Worm (Caenorhabditis elegans) whole organism, L1 larva: ENCODE measurements around the gene hgrs-1.

Experiments used
- C34B4.2 ChIP-seq: sonication (generic microtip); optimal IDR thresholded peaks from 2 replicates; lab custom pipeline; 2017; ENCODE audit warnings: mild to moderate bottlenecking, missing genetic modification characterization, missing compliant biosample characterization
- aha-1 ChIP-seq: fragments of 150-350 bp; optimal IDR thresholded peaks from 2 replicates; lab custom pipeline; 2014; ENCODE audit warnings: missing biosample characterization, missing genetic modification characterization
- alr-1 ChIP-seq: fragments of 200-800 bp; sonication (Bioruptor generic); optimal IDR thresholded peaks from 2 replicates; lab custom pipeline; 2018; ENCODE audit warnings: borderline replicate concordance, mild to moderate bottlenecking, missing genetic modification characterization, missing compliant biosample characterization
- aly-2 ChIP-seq: fragments of 150-350 bp; optimal IDR thresholded peaks from 2 replicates; lab custom pipeline; 2014; ENCODE audit warnings: missing biosample characterization, missing genetic modification characterization
- ceh-8 ChIP-seq: fragments of 200-800 bp; sonication (Bioruptor generic); optimal IDR thresholded peaks from 2 replicates; lab custom pipeline; 2018; ENCODE audit warnings: mild to moderate bottlenecking, missing genetic modification characterization, moderate library complexity, missing compliant biosample characterization
- ceh-88 ChIP-seq: fragments of 200-800 bp; sonication (Bioruptor generic); IDR thresholded peaks from 2 replicates; pipeline ENCODE4 v1.3.6; 2022; ENCODE audit warnings: missing genetic modification characterization, missing compliant biosample characterization
- dpl-1 ChIP-seq, 3 experiments: fragments of 150-350 bp in 2 of 3; sonication (generic microtip) in 1 of 3; optimal IDR thresholded peaks; 2 replicates each; lab custom pipeline; 2014 to 2017; ENCODE audit warnings: missing biosample characterization in 3 of 3, missing genetic modification characterization in 3 of 3, missing genetic modification reagents in 3 of 3
- dsc-1 ChIP-seq: sonication (generic microtip); optimal IDR thresholded peaks from 2 replicates; lab custom pipeline; 2016; ENCODE audit warnings: mild to moderate bottlenecking, missing genetic modification characterization, missing compliant biosample characterization
- efl-1 ChIP-seq, 4 experiments: fragments of 150-350 bp; optimal IDR thresholded peaks in 3 of 4; peaks in 1 of 4; 1 replicate in 1 of 4; 2 replicates in 3 of 4; lab custom pipeline; 2014; ENCODE audit warnings: missing biosample characterization in 2 of 4, missing genetic modification characterization in 2 of 4, missing genetic modification reagents in 2 of 4
- elt-3 ChIP-seq, 6 experiments: fragments of 150-350 bp in 1 of 6; sonication (generic microtip); optimal IDR thresholded peaks; 2 replicates each; lab custom pipeline; 2017 to 2018; ENCODE audit warnings: missing biosample characterization in 6 of 6, missing genetic modification characterization in 6 of 6, inconsistent platforms in 1 of 6
- ets-5 ChIP-seq: fragments of 200-800 bp; sonication (Bioruptor generic); IDR thresholded peaks from 2 replicates; pipeline ENCODE4 v1.3.6; 2022; ENCODE audit warnings: missing genetic modification characterization, missing compliant biosample characterization
- fkh-10 ChIP-seq: sonication (generic microtip); optimal IDR thresholded peaks from 2 replicates; lab custom pipeline; 2017; ENCODE audit warnings: missing biosample characterization, missing genetic modification reagents, missing genetic modification characterization
- fkh-8 ChIP-seq: sonication (generic microtip); optimal IDR thresholded peaks from 2 replicates; lab custom pipeline; 2016; ENCODE audit warnings: mild to moderate bottlenecking, missing genetic modification characterization, missing compliant biosample characterization
- grh-1 ChIP-seq: fragments of 200-800 bp; sonication (Bioruptor generic); IDR thresholded peaks from 2 replicates; pipeline ENCODE4 v1.3.6; 2022; ENCODE audit warnings: missing genetic modification reagents, missing genetic modification characterization, missing compliant biosample characterization
- hlh-17 ChIP-seq: fragments of 200-800 bp; sonication (Bioruptor generic); optimal IDR thresholded peaks from 2 replicates; lab custom pipeline; 2018; ENCODE audit warnings: missing genetic modification characterization, mild to moderate bottlenecking, missing compliant biosample characterization, moderate library complexity, borderline replicate concordance
- hlh-4 ChIP-seq: sonication (generic microtip); optimal IDR thresholded peaks from 2 replicates; lab custom pipeline; 2016; ENCODE audit warnings: mild to moderate bottlenecking, missing genetic modification characterization, missing compliant biosample characterization
- irx-1 ChIP-seq: sonication (generic microtip); optimal IDR thresholded peaks from 2 replicates; lab custom pipeline; 2016; ENCODE audit warnings: missing genetic modification characterization, missing compliant biosample characterization
- jun-1 ChIP-seq: fragments of 150-350 bp; optimal IDR thresholded peaks from 2 replicates; lab custom pipeline; 2014; ENCODE audit warnings: missing biosample characterization, missing genetic modification reagents, missing genetic modification characterization
- lin-14 ChIP-seq: fragments of 200-800 bp; sonication (Bioruptor generic); optimal IDR thresholded peaks from 2 replicates; lab custom pipeline; 2018; ENCODE audit warnings: mild to moderate bottlenecking, missing genetic modification characterization, moderate library complexity, missing compliant biosample characterization
- lin-15B ChIP-seq: fragments of 150-350 bp; sonication (generic microtip); optimal IDR thresholded peaks from 3 replicates; lab custom pipeline; 2014; ENCODE audit warnings: missing biosample characterization, missing genetic modification characterization
- lir-3 ChIP-seq: sonication (generic microtip); optimal IDR thresholded peaks from 2 replicates; lab custom pipeline; 2016; ENCODE audit warnings: mild to moderate bottlenecking, missing genetic modification characterization, moderate library complexity, missing compliant biosample characterization; ENCODE audit not compliant: poor library complexity
- nhr-11 ChIP-seq: fragments of 150-350 bp; optimal IDR thresholded peaks from 2 replicates; lab custom pipeline; 2014; ENCODE audit warnings: missing biosample characterization, missing genetic modification characterization
- nhr-12 ChIP-seq: sonication (generic microtip); optimal IDR thresholded peaks from 2 replicates; lab custom pipeline; 2017; ENCODE audit warnings: missing biosample characterization, missing genetic modification characterization
- nhr-28 ChIP-seq: fragments of 150-350 bp; optimal IDR thresholded peaks from 2 replicates; lab custom pipeline; 2014; ENCODE audit warnings: missing biosample characterization, missing genetic modification characterization
- nhr-47 ChIP-seq: sonication (generic microtip); optimal IDR thresholded peaks from 2 replicates; lab custom pipeline; 2016; ENCODE audit warnings: mild to moderate bottlenecking, missing genetic modification characterization, moderate library complexity, missing compliant biosample characterization
- nhr-76 ChIP-seq: sonication (generic microtip); optimal IDR thresholded peaks from 2 replicates; lab custom pipeline; 2017; ENCODE audit warnings: missing biosample characterization, missing genetic modification characterization
- nhr-85 ChIP-seq: sonication (generic microtip); peaks from one replicate; lab custom pipeline; 2016; ENCODE audit warnings: missing genetic modification characterization, inconsistent platforms, missing compliant biosample characterization
- pag-3 ChIP-seq: sonication (generic microtip); optimal IDR thresholded peaks from 2 replicates; lab custom pipeline; 2017; ENCODE audit warnings: missing genetic modification characterization, mild to moderate bottlenecking, missing compliant biosample characterization, antibody characterized with exemption, borderline replicate concordance; ENCODE audit not compliant: insufficient read depth
- pqm-1 ChIP-seq: sonication (generic microtip); optimal IDR thresholded peaks from 3 replicates; lab custom pipeline; 2017; ENCODE audit warnings: missing biosample characterization, missing genetic modification characterization
- snpc-4 ChIP-seq: fragments of 150-350 bp; optimal IDR thresholded peaks from 2 replicates; lab custom pipeline; 2014; ENCODE audit warnings: missing biosample characterization, missing genetic modification characterization
- snu-23 ChIP-seq: sonication (generic microtip); optimal IDR thresholded peaks from 2 replicates; lab custom pipeline; 2016; ENCODE audit warnings: missing genetic modification characterization, missing compliant biosample characterization
- sox-4 ChIP-seq: sonication (generic microtip); optimal IDR thresholded peaks from 2 replicates; lab custom pipeline; 2016; ENCODE audit warnings: missing genetic modification characterization, missing compliant biosample characterization
- sptf-1 ChIP-seq: fragments of 150-350 bp; optimal IDR thresholded peaks from 2 replicates; lab custom pipeline; 2014; ENCODE audit warnings: missing biosample characterization, missing genetic modification characterization
- sup-37 ChIP-seq: fragments of 200-800 bp; sonication (Bioruptor generic); optimal IDR thresholded peaks from 2 replicates; lab custom pipeline; 2018; ENCODE audit warnings: mild to moderate bottlenecking, missing genetic modification characterization, missing compliant biosample characterization
- tbx-2 ChIP-seq: sonication (generic microtip); optimal IDR thresholded peaks from 2 replicates; lab custom pipeline; 2016; ENCODE audit warnings: missing genetic modification characterization, missing compliant biosample characterization
- unc-130 ChIP-seq: fragments of 150-350 bp; optimal IDR thresholded peaks from 2 replicates; lab custom pipeline; 2017; ENCODE audit warnings: missing biosample characterization, missing genetic modification characterization, inconsistent platforms
- unc-30 ChIP-seq: sonication (generic microtip); optimal IDR thresholded peaks from 2 replicates; lab custom pipeline; 2017; ENCODE audit warnings: missing biosample characterization, missing genetic modification characterization
- unc-62 ChIP-seq: fragments of 150-350 bp; optimal IDR thresholded peaks from 2 replicates; lab custom pipeline; 2014; ENCODE audit warnings: missing biosample characterization, missing genetic modification reagents, missing genetic modification characterization
- unc-98 ChIP-seq: fragments of 200-800 bp; sonication (Bioruptor generic); IDR thresholded peaks from 2 replicates; pipeline ENCODE4 v1.3.6; 2022; ENCODE audit warnings: missing genetic modification characterization, missing compliant biosample characterization
- xbp-1 ChIP-seq: sonication (generic microtip); optimal IDR thresholded peaks from 2 replicates; lab custom pipeline; 2016; ENCODE audit warnings: missing genetic modification characterization, missing compliant biosample characterization
- zag-1 ChIP-seq: fragments of 150-350 bp; optimal IDR thresholded peaks from 2 replicates; lab custom pipeline; 2014; ENCODE audit warnings: missing biosample characterization, missing genetic modification characterization
- zip-4 ChIP-seq: fragments of 200-800 bp; sonication (Bioruptor generic); optimal IDR thresholded peaks from 2 replicates; lab custom pipeline; 2018; ENCODE audit warnings: mild to moderate bottlenecking, missing genetic modification characterization, moderate library complexity, missing compliant biosample characterization
- ztf-4 ChIP-seq: fragments of 150-350 bp; optimal IDR thresholded peaks from 2 replicates; lab custom pipeline; 2014; ENCODE audit warnings: missing biosample characterization, missing genetic modification characterization

hgrs-1 gene

DNA sequence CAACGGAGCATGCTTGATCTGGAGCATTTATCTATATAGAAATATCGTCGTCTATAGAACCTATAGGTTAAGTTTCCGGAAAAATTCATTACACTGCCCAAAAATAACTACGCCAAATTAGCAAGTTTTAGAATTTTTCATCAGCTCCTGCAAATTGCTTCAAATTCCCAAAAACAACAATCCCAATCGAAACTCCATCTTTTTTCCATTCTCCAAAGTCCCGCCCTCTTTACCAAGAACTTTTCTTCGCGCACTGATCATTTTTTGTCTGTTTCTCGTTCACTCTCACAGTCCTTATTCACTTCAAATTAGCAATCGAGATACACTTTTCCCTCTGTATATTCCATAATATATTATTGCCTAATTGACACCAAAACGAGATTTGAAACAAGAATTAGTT lies 466 bp upstream of the hgrs-1 start, which contains the start of gene svh-1:
TSS of gene svh-1 (plus strand) at position 301 of the 400 bp plus-strand sequence.
- TF ChIP-seq nhr-12 (tag; lab: Kevin White, UChicago) (no peak), nhr-47 (tag; lab: Kevin White, UChicago) (no peak), ztf-4 (tag; lab: Kevin White, UChicago) (no peak), ceh-8 (GFP tag; lab: Kevin White, UChicago) (no peak), ceh-88 (GFP tag; lab: Robert Waterston, UW) (no peak)

DNA sequence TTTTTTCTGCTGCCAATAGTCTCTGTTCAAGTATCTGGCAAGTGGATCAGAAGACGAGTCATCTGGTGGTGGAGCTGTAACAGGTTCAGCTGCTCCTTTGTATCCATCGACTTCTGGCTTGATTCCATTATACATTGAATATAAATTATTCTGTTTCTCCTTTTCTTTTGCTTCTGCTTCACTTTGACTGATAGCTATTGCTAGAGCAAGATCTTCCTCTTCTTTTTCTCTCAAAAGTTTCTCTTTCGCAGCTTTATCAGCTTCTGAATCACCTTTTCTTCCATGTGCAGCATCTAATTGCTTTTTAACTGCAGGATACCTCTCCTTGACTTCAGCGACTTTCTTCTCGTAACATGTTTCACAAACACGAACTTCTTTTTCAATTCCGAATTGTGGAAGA lies 2.3 kb downstream of the hgrs-1 start:
- TF ChIP-seq nhr-12 (tag; lab: Kevin White, UChicago) (no peak), efl-1 (optimal IDR thresholded peaks at IDR 0.05; lab: Kevin White, UChicago) (no peak), efl-1 (GFP tag; optimal IDR thresholded peaks at IDR 0.05 in 1 of 2; lab: Kevin White, UChicago) (peak in 1 of 2 experiments; percentile 43), snpc-4 (tag; lab: Kevin White, UChicago) (no peak), sup-37 (GFP tag; lab: Kevin White, UChicago) (no peak)

DNA sequence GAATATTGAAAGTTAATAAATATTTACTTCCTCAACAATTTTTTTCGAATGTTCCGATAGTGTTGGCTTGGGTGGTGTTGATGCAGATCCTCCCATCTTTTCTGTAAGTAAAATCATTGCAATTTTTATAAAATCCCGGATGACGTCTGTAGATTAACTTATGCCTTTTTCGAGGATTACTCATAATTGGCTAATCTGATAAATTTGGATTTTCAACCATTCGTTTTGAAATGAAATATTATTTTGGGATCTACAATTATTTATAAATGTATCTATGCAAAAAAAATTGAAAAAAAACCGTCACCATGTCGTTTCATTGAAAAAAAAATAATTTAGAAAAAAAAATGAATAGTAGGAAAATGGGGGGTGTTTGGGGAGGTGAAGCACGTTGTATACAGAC lies 4.7 kb downstream of the hgrs-1 start, which contains the start of gene glrx-22:
TSS of gene glrx-22 (minus strand) at position 101 of the 400 bp plus-strand sequence.
- no peak for TF ChIP-seq dpl-1 (GFP tag; optimal IDR thresholded peaks at IDR 0.05; lab: Kevin White, UChicago)
- no peak for TF ChIP-seq nhr-12 (tag; lab: Kevin White, UChicago)
- TF ChIP-seq grh-1 (GFP tag; lab: Robert Waterston, UW), result no peak
- no peak for TF ChIP-seq unc-98
- no peak for TF ChIP-seq lin-14
- TF ChIP-seq C34B4.2 (tag; lab: Kevin White, UChicago), result no peak
- TF ChIP-seq lin-15B (tag; lab: Kevin White, UChicago), result no peak
- no peak for TF ChIP-seq zag-1 (tag; lab: Kevin White, UChicago)
- TF ChIP-seq hlh-17, result no peak
- TF ChIP-seq fkh-8, result no peak
- TF ChIP-seq, all 84 proteins: peak for 0

DNA sequence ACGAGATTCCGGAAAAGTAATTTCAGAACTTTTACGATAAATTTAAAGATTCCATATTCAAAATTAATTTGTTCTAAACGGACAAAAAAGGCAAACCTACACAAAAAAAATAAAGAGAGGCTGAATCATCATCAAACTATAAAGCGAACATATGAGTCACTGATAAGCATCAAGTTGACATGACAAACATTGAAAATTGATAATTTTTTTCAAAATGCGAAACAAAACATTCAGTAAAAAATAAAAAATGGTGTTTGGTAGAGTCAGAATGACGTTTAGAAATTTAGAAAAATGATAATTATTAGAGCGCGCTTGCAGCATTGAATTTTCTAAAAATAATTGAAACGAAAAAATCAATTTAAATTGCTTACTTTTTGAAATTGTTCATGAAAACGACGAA lies 6.0 kb downstream of the hgrs-1 start:
- TF ChIP-seq unc-62 (GFP tag; lab: Kevin White, UChicago) (no peak), sptf-1 (tag; lab: Kevin White, UChicago) (no peak), grh-1 (GFP tag; lab: Robert Waterston, UW) (no peak), pag-3 (tag; lab: Kevin White, UChicago) (no peak), ceh-8 (GFP tag; lab: Kevin White, UChicago) (no peak), sox-4 (tag; lab: Kevin White, UChicago) (no peak), hlh-4 (tag; lab: Kevin White, UChicago) (no peak), irx-1 (no peak), nhr-11 (tag; lab: Kevin White, UChicago) (no peak), ets-5 (no peak), snu-23 (GFP tag; lab: Kevin White, UChicago) (no peak), aly-2 (no peak), xbp-1 (tag; lab: Kevin White, UChicago) (no peak), elt-3 (tag; optimal IDR thresholded peaks at IDR 0.05; lab: Kevin White, UChicago) (no peak), aha-1 (tag; lab: Kevin White, UChicago) (no peak), ztf-4 (tag; lab: Kevin White, UChicago) (no peak)

DNA sequence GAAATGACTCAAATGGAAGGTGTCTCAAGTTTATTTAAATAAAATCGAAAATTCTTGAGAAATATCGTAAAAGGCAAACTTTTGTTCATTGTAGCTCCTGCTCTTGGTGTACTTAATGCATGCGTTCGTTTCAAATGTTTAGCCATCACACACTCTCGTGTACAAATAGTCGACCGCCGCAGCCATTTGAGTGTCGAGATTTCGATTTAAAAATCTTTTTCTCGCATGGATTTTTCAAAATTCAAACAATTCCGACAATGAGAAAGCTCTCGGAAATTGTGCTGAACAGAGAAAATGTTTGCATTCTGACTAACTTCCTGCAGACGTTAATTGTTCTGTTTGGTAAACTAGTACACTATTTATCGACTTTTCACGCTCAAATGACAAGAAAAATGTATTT lies 6.6 kb downstream of the hgrs-1 start:
- TF ChIP-seq nhr-12 (tag; lab: Kevin White, UChicago), result no peak
- TF ChIP-seq pqm-1 (tag; lab: Kevin White, UChicago), result no peak
- no peak for TF ChIP-seq ceh-8 (GFP tag; lab: Kevin White, UChicago)
- no peak for TF ChIP-seq lir-3
- TF ChIP-seq ets-5, result no peak
- no peak for TF ChIP-seq snpc-4 (tag; lab: Kevin White, UChicago)
- TF ChIP-seq unc-30 (tag; lab: Kevin White, UChicago), result no peak
- no peak for TF ChIP-seq nhr-28
- no peak for TF ChIP-seq nhr-85 (tag; lab: Kevin White, UChicago)
- no peak for TF ChIP-seq C34B4.2 (tag; lab: Kevin White, UChicago)
- no peak for TF ChIP-seq nhr-76 (tag; lab: Kevin White, UChicago)
- TF ChIP-seq tbx-2 (tag; lab: Kevin White, UChicago), result no peak
- TF ChIP-seq fkh-10 (GFP tag; lab: Kevin White, UChicago), result no peak
- no peak for TF ChIP-seq elt-3 (tag; optimal IDR thresholded peaks at IDR 0.05; lab: Kevin White, UChicago)
- TF ChIP-seq zip-4 (GFP tag; lab: Kevin White, UChicago), result no peak
- no peak for TF ChIP-seq jun-1 (tag; lab: Kevin White, UChicago)
- no peak for TF ChIP-seq dsc-1
- no peak for TF ChIP-seq unc-130
- no peak for TF ChIP-seq alr-1 (tag; lab: Kevin White, UChicago)
- no peak for TF ChIP-seq aly-2
